Fruit fly (Drosophila melanogaster) whole organism, pupa: ENCODE measurements around the gene CG7720.

Experiments
- CG10348 ChIP-seq: fragments of 200-800 bp; sonication (Bioruptor generic); IDR thresholded peaks from 2 replicates; pipeline ENCODE4 v1.3.6; 2022; ENCODE audit warnings: missing biosample characterization, missing genetic modification characterization
- CG12605 ChIP-seq: fragments of 200-800 bp; sonication (Bioruptor generic); IDR thresholded peaks from 2 replicates; pipeline ENCODE4 v1.3.6; 2022; ENCODE audit warnings: missing biosample characterization, missing genetic modification characterization
- CG13204 ChIP-seq: fragments of 200-800 bp; sonication (Bioruptor generic); optimal IDR thresholded peaks from 2 replicates; lab custom pipeline; 2018; ENCODE audit warnings: missing biosample characterization, mild to moderate bottlenecking, missing genetic modification characterization, moderate library complexity
- CG14655 ChIP-seq: fragments of 200-800 bp; sonication (Bioruptor generic); optimal IDR thresholded peaks from 3 replicates; lab custom pipeline; 2017; ENCODE audit warnings: mild to moderate bottlenecking, missing biosample characterization, missing genetic modification reagents, missing genetic modification characterization
- CG15710 ChIP-seq: fragments of 200-800 bp; sonication (Bioruptor generic); optimal IDR thresholded peaks from 2 replicates; lab custom pipeline; 2018; ENCODE audit warnings: missing biosample characterization, mild to moderate bottlenecking, missing genetic modification characterization, moderate library complexity
- CG17806 ChIP-seq: fragments of 200-800 bp; sonication (Bioruptor generic); optimal IDR thresholded peaks from 2 replicates; lab custom pipeline; 2018; ENCODE audit warnings: missing biosample characterization, mild to moderate bottlenecking, missing genetic modification characterization, moderate library complexity
- CG32121 ChIP-seq: fragments of 200-800 bp; sonication (Bioruptor generic); IDR thresholded peaks from 2 replicates; pipeline ENCODE4 v1.3.6; 2022; ENCODE audit warnings: missing biosample characterization, missing genetic modification characterization
- CG34367 ChIP-seq: fragments of 200-800 bp; sonication (Bioruptor generic); optimal IDR thresholded peaks from 2 replicates; lab custom pipeline; 2018; ENCODE audit warnings: missing biosample characterization, mild to moderate bottlenecking, missing genetic modification characterization
- CG4496 ChIP-seq: fragments of 200-800 bp; sonication (Bioruptor generic); IDR thresholded peaks from 3 replicates; pipeline ENCODE4 v1.3.6; 2022; ENCODE audit warnings: missing biosample characterization, missing genetic modification characterization
- CG8159 ChIP-seq: fragments of 200-800 bp; sonication (Bioruptor generic); optimal IDR thresholded peaks from 3 replicates; lab custom pipeline; 2018; ENCODE audit warnings: missing biosample characterization, mild to moderate bottlenecking, missing genetic modification characterization, moderate library complexity
- CG8301 ChIP-seq: fragments of 200-800 bp; sonication (Bioruptor generic); optimal IDR thresholded peaks from 2 replicates; lab custom pipeline; 2018; ENCODE audit warnings: missing biosample characterization, mild to moderate bottlenecking, missing genetic modification characterization
- CG9948 ChIP-seq: fragments of 200-800 bp; sonication (Bioruptor generic); optimal IDR thresholded peaks from 2 replicates; lab custom pipeline; 2018; ENCODE audit warnings: missing biosample characterization, mild to moderate bottlenecking, missing genetic modification characterization, moderate library complexity
- D1 ChIP-seq: fragments of 200-800 bp; sonication (Bioruptor generic); optimal IDR thresholded peaks from 2 replicates; lab custom pipeline; 2018; ENCODE audit warnings: missing biosample characterization, mild to moderate bottlenecking, missing genetic modification characterization, moderate library complexity
- EcR ChIP-seq: fragments of 200-800 bp; sonication (Bioruptor generic); optimal IDR thresholded peaks from 3 replicates; lab custom pipeline; 2019; ENCODE audit warnings: missing biosample characterization, missing genetic modification characterization, mild to moderate bottlenecking, moderate library complexity, missing genetic modification reagents
- Ets98B ChIP-seq: fragments of 200-800 bp; sonication (Bioruptor generic); IDR thresholded peaks from 2 replicates; pipeline ENCODE4 v1.3.6; 2022; ENCODE audit warnings: missing biosample characterization, missing genetic modification characterization
- Pif1A ChIP-seq: fragments of 200-800 bp; sonication (Bioruptor generic); optimal IDR thresholded peaks from 3 replicates; lab custom pipeline; 2016; ENCODE audit warnings: missing biosample characterization, missing genetic modification characterization
- Pif1B ChIP-seq: fragments of 200-800 bp; sonication (Bioruptor generic); optimal IDR thresholded peaks from 3 replicates; lab custom pipeline; 2016; ENCODE audit warnings: missing biosample characterization, missing genetic modification characterization
- Snoo ChIP-seq: fragments of 200-800 bp; sonication (Bioruptor generic); optimal IDR thresholded peaks from 3 replicates; lab custom pipeline; 2017; ENCODE audit warnings: missing biosample characterization, mild to moderate bottlenecking, missing genetic modification characterization, inconsistent platforms
- fd96Ca ChIP-seq: fragments of 200-800 bp; sonication (Bioruptor generic); IDR thresholded peaks from 3 replicates; pipeline ENCODE4 v1.3.6; 2022; ENCODE audit warnings: missing biosample characterization, missing genetic modification characterization
- gl ChIP-seq: fragments of 200-800 bp; sonication (Bioruptor generic); optimal IDR thresholded peaks from 2 replicates; lab custom pipeline; 2018; ENCODE audit warnings: missing biosample characterization, mild to moderate bottlenecking, missing genetic modification characterization
- rn ChIP-seq: fragments of 200-800 bp; sonication (Bioruptor generic); IDR thresholded peaks from 2 replicates; pipeline ENCODE4 v1.3.6; 2022; ENCODE audit warnings: missing biosample characterization, missing genetic modification characterization

Gene CG7720

DNA sequence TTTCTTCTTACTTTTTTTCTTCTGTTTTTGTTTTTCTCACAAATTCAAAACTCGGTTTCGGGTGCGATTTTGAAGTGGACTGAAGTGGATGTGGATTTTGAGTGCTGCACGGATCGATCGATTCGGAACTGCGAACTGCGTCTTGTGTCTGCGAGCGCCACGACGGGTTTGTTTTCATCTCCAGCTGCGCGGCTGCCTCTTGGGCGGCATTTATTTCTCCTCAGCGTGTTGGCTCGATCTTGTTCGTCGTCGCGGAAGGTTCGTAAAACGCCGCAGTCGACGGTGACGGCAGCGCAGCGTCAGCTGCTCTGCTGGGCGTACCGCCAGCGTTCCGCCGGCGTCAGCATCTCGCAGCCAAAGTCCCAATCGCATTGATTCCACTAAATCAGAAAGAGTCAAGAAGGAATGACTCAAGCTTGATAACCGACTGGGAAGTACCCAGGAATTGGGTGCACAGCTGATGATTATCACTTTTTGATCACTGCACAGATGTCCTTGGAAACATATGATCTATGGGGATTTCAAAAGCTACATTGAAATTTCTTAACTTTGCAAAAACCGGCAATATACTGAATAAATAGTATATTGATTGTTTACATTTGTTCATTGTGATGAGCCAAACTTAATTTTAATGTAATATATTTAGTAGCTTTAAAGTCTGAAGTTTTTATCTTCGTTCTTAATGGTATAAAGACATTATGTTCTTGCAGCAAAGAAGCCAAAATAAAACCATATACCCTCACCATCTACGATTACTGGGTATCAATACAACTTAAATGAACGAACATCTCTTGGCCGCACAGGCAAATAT, at the start of gene CG7720:
CG7720 (minus strand) TSS at position 170 of the 811 bp plus-strand sequence.
- TF ChIP-seq gl (tag; lab: Kevin White, UChicago): no peak
- peak; percentile 31 for TF ChIP-seq CG34367 (tag; lab: Kevin White, UChicago)
- no peak for TF ChIP-seq EcR (GFP tag; lab: Kevin White, UChicago)
- TF ChIP-seq fd96Ca (GFP tag; lab: Robert Waterston, UW): no peak
- 0 out of 2 replicates have a peak, but pooled peaks have one; percentile 36 for TF ChIP-seq CG32121 (GFP tag; lab: Robert Waterston, UW)
- peak; percentile 51 for TF ChIP-seq CG17806 (tag; lab: Kevin White, UChicago)
- TF ChIP-seq CG9948 (tag; lab: Kevin White, UChicago): peak; percentile 57
- no peak for TF ChIP-seq rn (GFP tag; lab: Robert Waterston, UW)
- TF ChIP-seq CG4496 (GFP tag; lab: Robert Waterston, UW): peak; percentile 48; the same call in 2 of the 3 replicates
- peak; percentile 76 for TF ChIP-seq CG14655 (GFP tag; lab: Kevin White, UChicago)
- TF ChIP-seq Snoo: peak; percentile 14
- TF ChIP-seq CG10348 (GFP tag; lab: Robert Waterston, UW): no peak
- peak; percentile 49 for TF ChIP-seq CG15710 (tag; lab: Kevin White, UChicago)
- peak; percentile 24 for TF ChIP-seq Pif1A (GFP tag; lab: Kevin White, UChicago)
- peak; percentile 76 for TF ChIP-seq CG13204 (GFP tag; lab: Kevin White, UChicago)
- no peak for TF ChIP-seq D1 (tag; lab: Kevin White, UChicago)
- TF ChIP-seq CG12605 (GFP tag; lab: Robert Waterston, UW): no peak
- no peak for TF ChIP-seq Ets98B (GFP tag; lab: Robert Waterston, UW)
- TF ChIP-seq CG8159 (tag; lab: Kevin White, UChicago): peak; percentile 70
- TF ChIP-seq Pif1B (GFP tag; lab: Kevin White, UChicago): no peak
- peak; percentile 68 for TF ChIP-seq CG8301 (tag; lab: Kevin White, UChicago)

DNA sequence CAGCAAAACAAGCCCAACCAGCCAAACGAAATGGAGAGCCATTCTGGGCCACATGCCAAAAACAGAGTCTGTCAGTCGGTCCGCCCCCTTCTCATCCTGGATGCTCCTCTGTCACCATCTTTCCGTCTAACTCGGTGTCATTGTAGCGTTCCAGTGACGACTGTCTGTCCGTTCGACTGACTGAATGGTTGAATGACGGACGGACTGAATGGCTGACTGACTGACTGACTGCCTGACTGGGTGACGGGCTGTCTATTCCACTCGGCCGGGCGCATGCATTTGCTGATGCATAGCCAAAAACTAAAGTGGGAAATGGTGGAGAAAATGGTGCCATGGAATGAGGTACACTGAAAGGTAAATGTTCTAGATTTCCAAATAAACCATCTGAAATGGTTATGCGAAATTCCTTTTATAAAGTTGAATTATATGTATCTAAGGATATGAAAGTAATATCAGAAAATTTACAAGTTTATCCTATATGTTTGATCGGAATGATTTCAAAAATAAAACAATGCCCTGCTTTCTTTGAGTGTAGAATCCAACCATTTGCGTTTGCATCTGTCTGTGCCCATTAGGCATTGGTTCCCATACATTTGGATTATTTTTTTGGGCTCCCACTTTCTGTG, 9.4 kb upstream of the CG7720 start:
- TF ChIP-seq CG8301 (tag; lab: Kevin White, UChicago) (peak; percentile 65), fd96Ca (GFP tag; lab: Robert Waterston, UW) (0 out of 3 replicates have a peak, but pooled peaks have one; percentile 26), D1 (tag; lab: Kevin White, UChicago) (no peak), CG4496 (GFP tag; lab: Robert Waterston, UW) (peak; percentile 51; the same call in 1 of the 3 replicates), CG15710 (tag; lab: Kevin White, UChicago) (no peak), CG10348 (GFP tag; lab: Robert Waterston, UW) (no peak), CG32121 (GFP tag; lab: Robert Waterston, UW) (peak; percentile 43; the same call in 1 of the 2 replicates), EcR (GFP tag; lab: Kevin White, UChicago) (no peak), CG14655 (GFP tag; lab: Kevin White, UChicago) (peak; percentile 65), rn (GFP tag; lab: Robert Waterston, UW) (no peak), CG12605 (GFP tag; lab: Robert Waterston, UW) (no peak)

DNA sequence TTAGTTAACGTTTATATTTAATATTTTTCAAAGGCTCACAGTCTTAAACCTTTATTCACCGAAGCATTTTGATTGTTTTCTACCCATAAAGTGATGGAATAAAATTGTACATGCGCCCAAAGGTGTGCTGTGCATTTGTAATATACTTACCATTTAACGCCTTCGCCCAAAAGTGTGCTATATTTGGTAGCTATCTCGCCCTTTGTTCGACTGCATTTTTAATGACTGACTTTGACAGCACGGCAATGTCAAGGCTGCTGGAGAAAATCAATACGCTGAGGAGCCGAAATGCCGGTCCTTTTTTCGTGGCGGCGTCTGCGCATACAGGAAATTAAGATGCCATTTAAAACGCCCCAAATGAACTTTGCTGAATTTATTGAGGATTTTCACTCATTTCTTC, 3.8 kb upstream of the CG7720 start:
- TF ChIP-seq CG8301 (tag; lab: Kevin White, UChicago): no peak
- no peak for TF ChIP-seq CG14655 (GFP tag; lab: Kevin White, UChicago)
- TF ChIP-seq Snoo: no peak
- no peak for TF ChIP-seq CG34367 (tag; lab: Kevin White, UChicago)
- no peak for TF ChIP-seq CG32121 (GFP tag; lab: Robert Waterston, UW)
- no peak for TF ChIP-seq EcR (GFP tag; lab: Kevin White, UChicago)
- no peak for TF ChIP-seq gl (tag; lab: Kevin White, UChicago)
- TF ChIP-seq CG4496 (GFP tag; lab: Robert Waterston, UW): peak; percentile 72
- TF ChIP-seq D1 (tag; lab: Kevin White, UChicago): peak; percentile 25

DNA sequence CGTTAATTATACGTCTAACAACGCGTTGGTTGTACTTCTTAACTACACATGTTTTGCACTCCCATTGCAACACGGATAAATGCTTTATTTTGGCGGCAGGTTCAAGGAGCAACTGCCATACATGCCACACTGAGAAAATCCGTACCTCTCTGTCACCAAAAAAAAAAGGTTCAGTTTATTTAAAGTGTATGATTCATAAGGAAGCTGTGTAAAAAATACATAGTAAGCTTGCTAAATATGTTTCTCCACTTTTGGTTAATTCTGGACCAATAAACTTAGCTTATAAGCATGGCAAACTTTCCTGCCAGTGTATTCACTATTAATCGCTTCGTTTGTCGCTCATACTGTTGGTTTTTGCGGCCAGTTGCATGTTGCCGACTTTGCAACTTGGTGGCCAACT, 1.3 kb upstream of the CG7720 start:
- TF ChIP-seq CG4496 (GFP tag; lab: Robert Waterston, UW): peak; percentile 61; the same call in 1 of the 3 replicates
- peak; percentile 34 for TF ChIP-seq Pif1A (GFP tag; lab: Kevin White, UChicago)
- no peak for TF ChIP-seq EcR (GFP tag; lab: Kevin White, UChicago)
- peak; percentile 53 for TF ChIP-seq CG14655 (GFP tag; lab: Kevin White, UChicago)
- no peak for TF ChIP-seq D1 (tag; lab: Kevin White, UChicago)
- peak; percentile 33 for TF ChIP-seq CG9948 (tag; lab: Kevin White, UChicago)
- TF ChIP-seq CG12605 (GFP tag; lab: Robert Waterston, UW): no peak
- no peak for TF ChIP-seq CG13204 (GFP tag; lab: Kevin White, UChicago)
- TF ChIP-seq CG10348 (GFP tag; lab: Robert Waterston, UW): no peak
- TF ChIP-seq CG8159 (tag; lab: Kevin White, UChicago): peak; percentile 41
- peak; percentile 25 for TF ChIP-seq CG15710 (tag; lab: Kevin White, UChicago)
- peak; percentile 55 for TF ChIP-seq CG8301 (tag; lab: Kevin White, UChicago)
- no peak for TF ChIP-seq gl (tag; lab: Kevin White, UChicago)
- TF ChIP-seq Ets98B (GFP tag; lab: Robert Waterston, UW): peak; percentile 29
- TF ChIP-seq CG17806 (tag; lab: Kevin White, UChicago): peak; percentile 47
- TF ChIP-seq Pif1B (GFP tag; lab: Kevin White, UChicago): no peak
- no peak for TF ChIP-seq Snoo
- TF ChIP-seq CG32121 (GFP tag; lab: Robert Waterston, UW): peak; percentile 44
- TF ChIP-seq rn (GFP tag; lab: Robert Waterston, UW): no peak
- TF ChIP-seq CG34367 (tag; lab: Kevin White, UChicago): no peak
- TF ChIP-seq fd96Ca (GFP tag; lab: Robert Waterston, UW): no peak
